Fruit fly (Drosophila melanogaster) whole organism, embryonic: ENCODE data around the gene HERC2.
A peak's percentile ranks its signal among the peaks of the same experiment; 100 is the strongest.

Experiments used
- Aef1 ChIP-seq: fragments of 200-800 bp; sonication (Bioruptor generic); IDR thresholded peaks from 3 replicates; pipeline ENCODE4 v1.3.6; 2022; ENCODE audit warnings: missing biosample characterization, missing genetic modification characterization
- BEAF-32 ChIP-seq: fragments of 200-800 bp; sonication (Bioruptor generic); optimal IDR thresholded peaks from 3 replicates; lab custom pipeline; 2017; ENCODE audit warnings: missing biosample characterization, missing genetic modification characterization, mild to moderate bottlenecking, moderate library complexity, missing genetic modification reagents
- BtbVII ChIP-seq: fragments of 200-800 bp; sonication (Bioruptor generic); optimal IDR thresholded peaks from 3 replicates; lab custom pipeline; 2017; ENCODE audit warnings: missing biosample characterization, mild to moderate bottlenecking, missing genetic modification characterization
- Bteb2 ChIP-seq: fragments of 200-800 bp; sonication (Bioruptor generic); optimal IDR thresholded peaks from 2 replicates; lab custom pipeline; 2016; ENCODE audit warnings: missing biosample characterization, missing genetic modification characterization
- CG11504 ChIP-seq: fragments of 200-800 bp; sonication (Bioruptor generic); optimal IDR thresholded peaks from 3 replicates; lab custom pipeline; 2019; ENCODE audit warnings: missing biosample characterization, mild to moderate bottlenecking, missing genetic modification characterization, moderate library complexity
- CG12391 ChIP-seq: fragments of 200-800 bp; sonication (Bioruptor generic); optimal IDR thresholded peaks from 3 replicates; lab custom pipeline; 2018; ENCODE audit warnings: missing biosample characterization, mild to moderate bottlenecking, missing genetic modification characterization, moderate library complexity
- CG12659 ChIP-seq: fragments of 200-800 bp; sonication (Bioruptor generic); optimal IDR thresholded peaks from 3 replicates; lab custom pipeline; 2017; ENCODE audit warnings: mild to moderate bottlenecking, missing biosample characterization, missing genetic modification reagents, missing genetic modification characterization
- CG13296 ChIP-seq: fragments of 200-800 bp; sonication (Bioruptor generic); optimal IDR thresholded peaks from 3 replicates; lab custom pipeline; 2018; ENCODE audit warnings: missing biosample characterization, mild to moderate bottlenecking, missing genetic modification characterization
- CG13624 ChIP-seq: fragments of 200-800 bp; sonication (Bioruptor generic); optimal IDR thresholded peaks from 2 replicates; lab custom pipeline; 2016; ENCODE audit warnings: missing biosample characterization, missing genetic modification characterization
- CG13775 ChIP-seq: fragments of 200-800 bp; sonication (Bioruptor generic); optimal IDR thresholded peaks from 3 replicates; lab custom pipeline; 2017; ENCODE audit warnings: missing biosample characterization, mild to moderate bottlenecking, missing genetic modification characterization
- CG13894 ChIP-seq: fragments of 200-800 bp; sonication (Bioruptor generic); optimal IDR thresholded peaks from 3 replicates; lab custom pipeline; 2018; ENCODE audit warnings: missing biosample characterization, mild to moderate bottlenecking, missing genetic modification characterization, moderate library complexity
- CG15073 ChIP-seq: fragments of 200-800 bp; sonication (Bioruptor generic); optimal IDR thresholded peaks from 2 replicates; lab custom pipeline; 2016; ENCODE audit warnings: missing biosample characterization, missing genetic modification characterization
- CG3847 ChIP-seq: fragments of 200-800 bp; sonication (Bioruptor generic); IDR thresholded peaks from 2 replicates; pipeline ENCODE4 v1.3.6; 2022; ENCODE audit warnings: missing biosample characterization, missing genetic modification characterization
- CG7372 ChIP-seq: fragments of 200-800 bp; sonication (Bioruptor generic); IDR thresholded peaks from 2 replicates; pipeline ENCODE4 v1.3.6; 2022; ENCODE audit warnings: missing biosample characterization, missing genetic modification characterization
- CG8089 ChIP-seq: fragments of 200-800 bp; sonication (Bioruptor generic); optimal IDR thresholded peaks from 3 replicates; lab custom pipeline; 2016; ENCODE audit warnings: missing biosample characterization, missing genetic modification characterization
- CG8924 ChIP-seq: fragments of 200-800 bp; optimal IDR thresholded peaks from 3 replicates; lab custom pipeline; 2019; ENCODE audit warnings: missing biosample characterization, mild to moderate bottlenecking, missing genetic modification characterization, moderate library complexity
- CG9609 ChIP-seq: fragments of 200-800 bp; sonication (Bioruptor generic); optimal IDR thresholded peaks from 3 replicates; lab custom pipeline; 2016; ENCODE audit warnings: missing biosample characterization, missing genetic modification characterization
- CoRest ChIP-seq: fragments of 200-800 bp; sonication (Bioruptor generic); optimal IDR thresholded peaks from 3 replicates; lab custom pipeline; 2018; ENCODE audit warnings: missing biosample characterization, mild to moderate bottlenecking, missing genetic modification characterization, moderate library complexity
- D19A ChIP-seq: fragments of 200-800 bp; optimal IDR thresholded peaks from 3 replicates; lab custom pipeline; 2019; ENCODE audit warnings: missing biosample characterization, mild to moderate bottlenecking, missing genetic modification characterization, moderate library complexity
- Ets97D ChIP-seq: fragments of 200-800 bp; sonication (Bioruptor generic); optimal IDR thresholded peaks from 3 replicates; lab custom pipeline; 2016; ENCODE audit warnings: missing biosample characterization, missing genetic modification characterization
- H15 ChIP-seq: fragments of 200-800 bp; sonication (Bioruptor generic); IDR thresholded peaks from 3 replicates; pipeline ENCODE4 v1.3.6; 2022; ENCODE audit warnings: missing biosample characterization, missing genetic modification characterization
- HmgZ ChIP-seq: fragments of 200-800 bp; sonication (Bioruptor generic); optimal IDR thresholded peaks from 2 replicates; lab custom pipeline; 2018; ENCODE audit warnings: missing biosample characterization, mild to moderate bottlenecking, missing genetic modification characterization
- Hr3 ChIP-seq: fragments of 200-800 bp; sonication (Bioruptor generic); optimal IDR thresholded peaks from 3 replicates; lab custom pipeline; 2016; ENCODE audit warnings: missing biosample characterization, missing genetic modification characterization
- Hr51 ChIP-seq, 2 experiments: fragments of 200-800 bp; sonication (Bioruptor generic); optimal IDR thresholded peaks; 2 replicates in 1 of 2; 3 replicates in 1 of 2; lab custom pipeline; 2016 to 2018; ENCODE audit warnings: missing biosample characterization in 2 of 2, missing genetic modification characterization in 2 of 2, mild to moderate bottlenecking in 1 of 2, moderate library complexity in 1 of 2
- Mad ChIP-seq: fragments of 200-800 bp; sonication (Bioruptor generic); optimal IDR thresholded peaks from 2 replicates; lab custom pipeline; 2016; ENCODE audit warnings: missing biosample characterization, missing genetic modification characterization
- Meics ChIP-seq: fragments of 200-800 bp; sonication (Bioruptor generic); optimal IDR thresholded peaks from 2 replicates; lab custom pipeline; 2017; ENCODE audit warnings: missing biosample characterization, mild to moderate bottlenecking, missing genetic modification characterization
- Myb ChIP-seq: fragments of 200-800 bp; sonication (Bioruptor generic); optimal IDR thresholded peaks from 2 replicates; lab custom pipeline; 2016; ENCODE audit warnings: missing biosample characterization, missing genetic modification characterization
- Nf-YC ChIP-seq: fragments of 200-800 bp; optimal IDR thresholded peaks from 3 replicates; lab custom pipeline; 2019; ENCODE audit warnings: missing biosample characterization, mild to moderate bottlenecking, missing genetic modification characterization, moderate library complexity
- Oli ChIP-seq: fragments of 200-800 bp; sonication (Bioruptor generic); optimal IDR thresholded peaks from 2 replicates; lab custom pipeline; 2018; ENCODE audit warnings: missing biosample characterization, mild to moderate bottlenecking, missing genetic modification characterization, moderate library complexity
- Ptx1 ChIP-seq: fragments of 200-800 bp; sonication (Bioruptor generic); IDR thresholded peaks from 2 replicates; pipeline ENCODE4 v1.3.6; 2022; ENCODE audit warnings: missing biosample characterization, missing genetic modification characterization
- Ravus ChIP-seq: fragments of 200-800 bp; sonication (Bioruptor generic); IDR thresholded peaks from 2 replicates; pipeline ENCODE4 v1.3.6; 2022; ENCODE audit warnings: missing biosample characterization, missing genetic modification characterization
- Xbp1 ChIP-seq: fragments of 200-800 bp; sonication (Bioruptor generic); optimal IDR thresholded peaks from 3 replicates; lab custom pipeline; 2016; ENCODE audit warnings: missing biosample characterization, mild to moderate bottlenecking, missing genetic modification characterization
- Xrp1 ChIP-seq: fragments of 200-800 bp; sonication (Bioruptor generic); IDR thresholded peaks from 2 replicates; pipeline ENCODE4 v1.3.6; 2022; ENCODE audit warnings: missing biosample characterization, missing genetic modification characterization
- bowl ChIP-seq: fragments of 200-800 bp; sonication (Bioruptor generic); IDR thresholded peaks from 2 replicates; pipeline ENCODE4 v1.3.6; 2022; ENCODE audit warnings: missing biosample characterization, missing genetic modification characterization
- crc ChIP-seq: fragments of 200-800 bp; sonication (Bioruptor generic); optimal IDR thresholded peaks from 2 replicates; lab custom pipeline; 2016; ENCODE audit warnings: missing biosample characterization, missing genetic modification characterization
- crp ChIP-seq, 2 experiments: fragments of 200-800 bp; sonication (Bioruptor generic); optimal IDR thresholded peaks; 2 replicates in 1 of 2; 3 replicates in 1 of 2; lab custom pipeline; 2017; ENCODE audit warnings: missing biosample characterization in 2 of 2, missing genetic modification characterization in 2 of 2, mild to moderate bottlenecking in 1 of 2, moderate library complexity in 1 of 2
- dmrt11E ChIP-seq: fragments of 200-800 bp; sonication (Bioruptor generic); optimal IDR thresholded peaks from 3 replicates; lab custom pipeline; 2018; ENCODE audit warnings: missing biosample characterization, mild to moderate bottlenecking, missing genetic modification characterization, moderate library complexity
- dpn ChIP-seq, 2 experiments: fragments of 200-800 bp; sonication (Bioruptor generic); optimal IDR thresholded peaks; 3 replicates each; lab custom pipeline; 2016; ENCODE audit warnings: missing biosample characterization in 2 of 2, missing genetic modification characterization in 2 of 2
- ems ChIP-seq: fragments of 200-800 bp; sonication (Bioruptor generic); optimal IDR thresholded peaks from 3 replicates; lab custom pipeline; 2016; ENCODE audit warnings: missing biosample characterization, missing genetic modification characterization
- fu2 ChIP-seq: fragments of 200-800 bp; sonication (Bioruptor generic); optimal IDR thresholded peaks from 2 replicates; lab custom pipeline; 2016; ENCODE audit warnings: missing biosample characterization, missing genetic modification characterization
- gem ChIP-seq: fragments of 200-800 bp; sonication (Bioruptor generic); optimal IDR thresholded peaks from 2 replicates; lab custom pipeline; 2019; ENCODE audit warnings: missing biosample characterization, mild to moderate bottlenecking, missing genetic modification characterization, moderate library complexity
- grau ChIP-seq: fragments of 200-800 bp; optimal IDR thresholded peaks from 3 replicates; lab custom pipeline; 2019; ENCODE audit warnings: missing biosample characterization, mild to moderate bottlenecking, missing genetic modification characterization, moderate library complexity
- gro ChIP-seq: fragments of 200-800 bp; sonication (Bioruptor generic); optimal IDR thresholded peaks from 2 replicates; lab custom pipeline; 2016; ENCODE audit warnings: missing biosample characterization, missing genetic modification characterization
- lilli ChIP-seq: fragments of 200-800 bp; sonication (Bioruptor generic); optimal IDR thresholded peaks from 3 replicates; lab custom pipeline; 2016; ENCODE audit warnings: missing biosample characterization, missing genetic modification characterization
- otp ChIP-seq: fragments of 200-800 bp; sonication (Bioruptor generic); IDR thresholded peaks from 3 replicates; pipeline ENCODE4, ENCODE4 v1.3.6; 2022; ENCODE audit warnings: missing biosample characterization, missing genetic modification characterization
- peb ChIP-seq: fragments of 200-800 bp; sonication (Bioruptor generic); IDR thresholded peaks from 2 replicates; pipeline ENCODE4 v1.3.6; 2022; ENCODE audit warnings: missing biosample characterization, missing genetic modification characterization
- row ChIP-seq: fragments of 200-800 bp; sonication (Bioruptor generic); IDR thresholded peaks from 3 replicates; pipeline ENCODE4 v1.3.6; 2022; ENCODE audit warnings: missing biosample characterization, missing genetic modification characterization
- schlank ChIP-seq: fragments of 200-800 bp; sonication (Bioruptor generic); optimal IDR thresholded peaks from 2 replicates; lab custom pipeline; 2018; ENCODE audit warnings: missing biosample characterization, mild to moderate bottlenecking, missing genetic modification characterization
- sens ChIP-seq: fragments of 200-800 bp; sonication (Bioruptor generic); peaks from one replicate; lab custom pipeline; 2016; ENCODE audit warnings: missing biosample characterization, missing genetic modification characterization
- sisA ChIP-seq: fragments of 200-800 bp; sonication (Bioruptor generic); IDR thresholded peaks from 2 replicates; pipeline ENCODE4 v1.3.6; 2022; ENCODE audit warnings: missing biosample characterization, missing genetic modification characterization
- tap ChIP-seq: fragments of 200-800 bp; optimal IDR thresholded peaks from 3 replicates; lab custom pipeline; 2019; ENCODE audit warnings: missing biosample characterization, mild to moderate bottlenecking, missing genetic modification characterization, moderate library complexity
- toy ChIP-seq: fragments of 200-800 bp; sonication (Bioruptor generic); IDR thresholded peaks from 2 replicates; pipeline ENCODE4 v1.3.6; 2022; ENCODE audit warnings: missing biosample characterization, missing genetic modification characterization

The HERC2 gene

dm6 chrX:20434534-20434933, 40.3 kb downstream of the HERC2 start (continued):
- TF ChIP-seq Myb (peak; percentile 0), H15 (no peak), Ptx1 (GFP tag; lab: Robert Waterston, UW) (peak; percentile 36; the same call in 1 of the 2 replicates), Xbp1 (peak; percentile 28), Hr3 (peak; percentile 9), CG9609 (no peak), Nf-YC (tag; lab: Kevin White, UChicago) (peak; percentile 7), CG8089 (GFP tag; lab: Kevin White, UChicago) (no peak), Bteb2 (GFP tag; lab: Kevin White, UChicago) (no peak), sens (GFP tag; lab: Kevin White, UChicago) (peak; percentile 58), fu2 (GFP tag; lab: Kevin White, UChicago) (peak; percentile 9), CG7372 (no peak), BEAF-32 (no peak), CG12659 (GFP tag; lab: Kevin White, UChicago) (peak; percentile 17), sisA (0 out of 2 replicates have a peak, but pooled peaks have one; percentile 22), CG11504 (peak; percentile 62), CG3847 (GFP tag; lab: Robert Waterston, UW) (no peak), lilli (GFP tag; lab: Kevin White, UChicago) (peak; percentile 49), crp (GFP tag; optimal IDR thresholded peaks at IDR 0.05; lab: Kevin White, UChicago) (no peak), CG12391 (tag; lab: Kevin White, UChicago) (peak; percentile 15), Xrp1 (GFP tag; lab: Robert Waterston, UW) (no peak), CG13894 (peak; percentile 30), CG13775 (GFP tag; lab: Kevin White, UChicago) (peak; percentile 13), Ets97D (GFP tag; lab: Kevin White, UChicago) (no peak), bowl (GFP tag; lab: Robert Waterston, UW) (no peak), otp (GFP tag; lab: Robert Waterston, UW) (no peak), dmrt11E (no peak), toy (GFP tag; lab: Robert Waterston, UW) (no peak), Ravus (GFP tag; lab: Robert Waterston, UW) (no peak), schlank (tag; lab: Kevin White, UChicago) (peak; percentile 5), Hr51 (GFP tag; optimal IDR thresholded peaks at IDR 0.05; lab: Kevin White, UChicago) (peak in 1 of 2 experiments; percentile 51), gem (tag; lab: Kevin White, UChicago) (peak; percentile 42), ems (GFP tag; lab: Kevin White, UChicago) (peak; percentile 11), CG8924 (tag; lab: Kevin White, UChicago) (peak; percentile 13), gro (GFP tag; lab: Kevin White, UChicago) (peak; percentile 5), tap (tag; lab: Kevin White, UChicago) (no peak), row (GFP tag; lab: Robert Waterston, UW) (peak; percentile 53; the same call in 2 of the 3 replicates), CoRest (tag; lab: Kevin White, UChicago) (peak; percentile 33), CG13624 (no peak), CG13296 (GFP tag; lab: Kevin White, UChicago) (peak; percentile 45), D19A (no peak), Aef1 (no peak), HmgZ (peak; percentile 43), peb (no peak), grau (tag; lab: Kevin White, UChicago) (peak; percentile 44), BtbVII (peak; percentile 28), CG15073 (GFP tag; lab: Kevin White, UChicago) (no peak), crc (no peak), Oli (tag; lab: Kevin White, UChicago) (peak; percentile 19), Mad (no peak), Meics (GFP tag; lab: Kevin White, UChicago) (peak; percentile 57), dpn (GFP tag; optimal IDR thresholded peaks at IDR 0.05; lab: Kevin White, UChicago) (peak; percentile 8 to 26)
